Fruit fly (Drosophila melanogaster) whole organism: ENCODE data around the gene CG7381.

ENCODE experiments used
- Dll ChIP-seq: fragments of >200 bp; optimal IDR thresholded peaks from 2 replicates; lab custom pipeline; 2017
- pan ChIP-seq: fragments of >200 bp; optimal IDR thresholded peaks from 2 replicates; lab custom pipeline; 2017
- psq ChIP-seq: fragments of >200 bp; optimal IDR thresholded peaks from 2 replicates; lab custom pipeline; 2017
- usp ChIP-seq: fragments of >200 bp; optimal IDR thresholded peaks from 2 replicates; lab custom pipeline; 2017; ENCODE audit warnings: missing biosample characterization, missing genetic modification characterization, mixed read lengths

dm6 chr3R:13012351-13012750 lies 35.1 kb upstream of the CG7381 start:
- TF ChIP-seq Dll (lab: Kevin White, UChicago) (peak; percentile 29), usp (GFP tag; lab: Kevin White, UChicago) (no peak), psq (lab: Kevin White, UChicago) (no peak), pan (lab: Kevin White, UChicago) (no peak)
